Worm (Caenorhabditis elegans): Measurements from ENCODE around the gene srbc-65.

ce11 chrV:16575900-16576299 is 25.1 kb downstream of the srbc-65 start, which contains the start of gene str-151:
- TF ChIP-seq mdl-1 (tag; optimal IDR thresholded peaks at IDR 0.05) (no peak), C34F6.9 (tag; optimal IDR thresholded peaks at IDR 0.05) (no peak), lsy-2 (tag; optimal IDR thresholded peaks at IDR 0.05) (no peak), sma-9 (GFP tag; optimal IDR thresholded peaks at IDR 0.05) (no peak), sma-9 (tag; optimal IDR thresholded peaks at IDR 0.05) (no peak), nhr-77 (tag; optimal IDR thresholded peaks at IDR 0.05) (no peak), snpc-4 (tag; optimal IDR thresholded peaks at IDR 0.05) (no peak), egl-27 (tag; optimal IDR thresholded peaks at IDR 0.05) (no peak), ztf-11 (tag; optimal IDR thresholded peaks at IDR 0.05) (no peak), nhr-6 (tag; optimal IDR thresholded peaks at IDR 0.05) (no peak), ama-1 (optimal IDR thresholded peaks at IDR 0.05) (no peak), unc-62 (GFP tag; optimal IDR thresholded peaks at IDR 0.05) (no peak), crh-2 (tag; optimal IDR thresholded peaks at IDR 0.05) (no peak), ceh-82 (tag; optimal IDR thresholded peaks at IDR 0.05) (no peak)
